Worm (Caenorhabditis elegans) whole organism, mixed stage, embryonic: ENCODE data around the gene ucr-1.

Source experiments
- ces-1 ChIP-seq: fragments of 150-350 bp; optimal IDR thresholded peaks from 2 replicates; lab custom pipeline; 2014; ENCODE audit warnings: missing biosample characterization, missing genetic modification reagents, missing genetic modification characterization
- elt-1 ChIP-seq: sonication (generic microtip); optimal IDR thresholded peaks from 2 replicates; lab custom pipeline; 2017; ENCODE audit warnings: missing genetic modification characterization, mild to moderate bottlenecking, missing compliant biosample characterization, antibody characterized with exemption, moderate library complexity, borderline replicate concordance; ENCODE audit not compliant: insufficient read depth
- ham-2 ChIP-seq: fragments of 200-800 bp; sonication (Bioruptor generic); optimal IDR thresholded peaks from 2 replicates; lab custom pipeline; 2018; ENCODE audit warnings: mild to moderate bottlenecking, missing genetic modification characterization, missing compliant biosample characterization
- lsy-2 ChIP-seq: fragments of 150-350 bp; optimal IDR thresholded peaks from 2 replicates; lab custom pipeline; 2014; ENCODE audit warnings: missing biosample characterization, missing genetic modification characterization
- mep-1 ChIP-seq: fragments of 150-350 bp; optimal IDR thresholded peaks from 2 replicates; lab custom pipeline; 2017; ENCODE audit warnings: missing biosample characterization, missing genetic modification reagents, missing genetic modification characterization, inconsistent platforms
- nhr-12 ChIP-seq: fragments of 150-350 bp; optimal IDR thresholded peaks from 2 replicates; lab custom pipeline; 2014; ENCODE audit warnings: missing biosample characterization, missing genetic modification characterization
- nhr-237 ChIP-seq: fragments of 150-350 bp; optimal IDR thresholded peaks from 2 replicates; lab custom pipeline; 2014; ENCODE audit warnings: missing biosample characterization, missing genetic modification characterization
- nhr-28 ChIP-seq: fragments of 150-350 bp; optimal IDR thresholded peaks from 2 replicates; lab custom pipeline; 2014; ENCODE audit warnings: missing biosample characterization, missing genetic modification characterization
- pha-4 ChIP-seq: fragments of 150-350 bp; optimal IDR thresholded peaks from 2 replicates; lab custom pipeline; 2018; ENCODE audit warnings: missing biosample characterization, missing genetic modification reagents, missing genetic modification characterization
- sem-2 ChIP-seq: fragments of 200-800 bp; sonication (Bioruptor generic); optimal IDR thresholded peaks from 2 replicates; lab custom pipeline; 2018; ENCODE audit warnings: mild to moderate bottlenecking, missing genetic modification characterization, missing compliant biosample characterization
- tbx-8 ChIP-seq: fragments of 200-800 bp; sonication (Bioruptor generic); optimal IDR thresholded peaks from 2 replicates; lab custom pipeline; 2018; ENCODE audit warnings: mild to moderate bottlenecking, missing genetic modification characterization, moderate library complexity, missing compliant biosample characterization
- unc-39 ChIP-seq: fragments of 150-350 bp; optimal IDR thresholded peaks from 2 replicates; lab custom pipeline; 2014; ENCODE audit warnings: missing biosample characterization, missing genetic modification characterization
- unc-62 ChIP-seq: fragments of 150-350 bp; optimal IDR thresholded peaks from 2 replicates; lab custom pipeline; 2014; ENCODE audit warnings: missing biosample characterization, missing genetic modification reagents, missing genetic modification characterization
- ztf-11 ChIP-seq: fragments of 150-350 bp; optimal IDR thresholded peaks from 2 replicates; lab custom pipeline; 2014; ENCODE audit warnings: missing biosample characterization, missing genetic modification characterization

DNA sequence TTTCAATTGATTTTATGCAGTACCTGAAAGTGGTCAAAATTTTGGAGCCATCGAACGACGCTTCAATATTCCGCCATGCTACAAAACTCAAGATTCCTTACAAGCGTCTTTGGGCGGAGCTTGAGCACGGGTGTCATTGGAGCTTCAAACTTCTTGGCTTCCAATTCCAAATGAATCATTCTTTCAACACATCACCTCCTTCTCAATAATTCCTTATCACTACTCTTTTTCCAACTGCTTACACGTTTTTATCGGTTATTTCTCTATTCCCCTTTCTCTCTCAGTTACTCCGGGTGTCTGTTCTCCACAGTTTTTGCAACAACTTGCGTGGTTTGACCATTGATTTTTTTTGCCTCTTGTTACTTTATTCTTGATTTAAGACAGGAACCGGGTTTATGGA is 45.2 kb upstream of the ucr-1 start, which contains the start of gene F09F7.5:
- TF ChIP-seq mep-1 (tag; lab: Kevin White, UChicago) (no peak), ztf-11 (tag; lab: Kevin White, UChicago) (no peak), ham-2 (GFP tag; lab: Kevin White, UChicago) (no peak), nhr-237 (tag; lab: Kevin White, UChicago) (no peak), lsy-2 (tag; lab: Kevin White, UChicago) (no peak), unc-39 (tag; lab: Kevin White, UChicago) (no peak), nhr-28 (tag; lab: Kevin White, UChicago) (no peak), sem-2 (GFP tag; lab: Kevin White, UChicago) (no peak), pha-4 (tag; lab: Kevin White, UChicago) (no peak), elt-1 (tag; lab: Kevin White, UChicago) (no peak), tbx-8 (GFP tag; lab: Kevin White, UChicago) (no peak), ces-1 (GFP tag; lab: Kevin White, UChicago) (no peak), unc-62 (GFP tag; lab: Kevin White, UChicago) (no peak), nhr-12 (tag; lab: Kevin White, UChicago) (no peak)
